Fruit fly (Drosophila melanogaster) whole organism, embryonic: Measurements from ENCODE around the gene nudC.
A peak's percentile ranks its signal among the peaks of the same experiment; 100 is the strongest.

Experiments used
- Ada2b ChIP-seq: fragments of 200-800 bp; sonication (Bioruptor generic); IDR thresholded peaks from 2 replicates; pipeline ENCODE4 v1.3.6; 2022; ENCODE audit warnings: missing biosample characterization, missing genetic modification characterization
- Blimp-1 ChIP-seq: fragments of 200-800 bp; sonication (Bioruptor generic); optimal IDR thresholded peaks from 3 replicates; lab custom pipeline; 2018; ENCODE audit warnings: missing biosample characterization, missing genetic modification characterization, mild to moderate bottlenecking, moderate library complexity, missing genetic modification reagents
- CG10267 ChIP-seq: fragments of 200-800 bp; sonication (Bioruptor generic); optimal IDR thresholded peaks from 2 replicates; lab custom pipeline; 2018; ENCODE audit warnings: missing biosample characterization, mild to moderate bottlenecking, missing genetic modification characterization, moderate library complexity
- CG11504 ChIP-seq: fragments of 200-800 bp; sonication (Bioruptor generic); optimal IDR thresholded peaks from 3 replicates; lab custom pipeline; 2019; ENCODE audit warnings: missing biosample characterization, mild to moderate bottlenecking, missing genetic modification characterization, moderate library complexity
- CG11695 ChIP-seq: fragments of 200-800 bp; sonication (Bioruptor generic); IDR thresholded peaks from 3 replicates; pipeline ENCODE4 v1.3.6; 2022; ENCODE audit warnings: missing biosample characterization, missing genetic modification characterization
- CG12659 ChIP-seq: fragments of 200-800 bp; sonication (Bioruptor generic); optimal IDR thresholded peaks from 3 replicates; lab custom pipeline; 2017; ENCODE audit warnings: mild to moderate bottlenecking, missing biosample characterization, missing genetic modification reagents, missing genetic modification characterization
- CG12942 ChIP-seq: fragments of 200-800 bp; sonication (Bioruptor generic); optimal IDR thresholded peaks from 3 replicates; lab custom pipeline; 2016; ENCODE audit warnings: missing biosample characterization, missing genetic modification characterization
- CG14441 ChIP-seq: fragments of 200-800 bp; sonication (Bioruptor generic); IDR thresholded peaks from 2 replicates; pipeline ENCODE4 v1.3.6; 2022; ENCODE audit warnings: missing biosample characterization, missing genetic modification characterization
- CG15011 ChIP-seq: fragments of 200-800 bp; sonication (Bioruptor generic); optimal IDR thresholded peaks from 3 replicates; lab custom pipeline; 2018; ENCODE audit warnings: missing biosample characterization, mild to moderate bottlenecking, missing genetic modification characterization
- CG16813 ChIP-seq: fragments of 200-800 bp; sonication (Bioruptor generic); IDR thresholded peaks from 3 replicates; pipeline ENCODE4 v1.3.6; 2022; ENCODE audit warnings: missing biosample characterization, missing genetic modification characterization; ENCODE audit not compliant: partially characterized antibody
- CG17829 ChIP-seq: fragments of 200-800 bp; optimal IDR thresholded peaks from 2 replicates; lab custom pipeline; 2019; ENCODE audit warnings: missing biosample characterization, mild to moderate bottlenecking, missing genetic modification characterization, moderate library complexity
- CG31441 ChIP-seq: fragments of 200-800 bp; sonication (Bioruptor generic); IDR thresholded peaks from 2 replicates; pipeline ENCODE4 v1.3.6; 2022; ENCODE audit warnings: missing biosample characterization, missing genetic modification characterization
- CG4360 ChIP-seq: fragments of 200-800 bp; sonication (Bioruptor generic); IDR thresholded peaks from 2 replicates; pipeline ENCODE4 v1.3.6; 2022; ENCODE audit warnings: missing biosample characterization, missing genetic modification characterization
- CG4707 ChIP-seq: fragments of 200-800 bp; sonication (Bioruptor generic); optimal IDR thresholded peaks from 2 replicates; lab custom pipeline; 2018; ENCODE audit warnings: missing biosample characterization, mild to moderate bottlenecking, missing genetic modification characterization, moderate library complexity
- CG5245 ChIP-seq: fragments of 200-800 bp; sonication (Bioruptor generic); optimal IDR thresholded peaks from 3 replicates; lab custom pipeline; 2016; ENCODE audit warnings: missing biosample characterization, missing genetic modification characterization
- CG6689 ChIP-seq: fragments of 200-800 bp; sonication (Bioruptor generic); IDR thresholded peaks from 2 replicates; pipeline ENCODE4 v1.3.6; 2022; ENCODE audit warnings: missing biosample characterization, missing genetic modification characterization
- CG7556 ChIP-seq: fragments of 200-800 bp; sonication (Bioruptor generic); optimal IDR thresholded peaks from 2 replicates; lab custom pipeline; 2017; ENCODE audit warnings: missing biosample characterization, mild to moderate bottlenecking, missing genetic modification characterization
- CG8359 ChIP-seq: fragments of 200-800 bp; sonication (Bioruptor generic); optimal IDR thresholded peaks from 2 replicates; lab custom pipeline; 2017; ENCODE audit warnings: missing biosample characterization, mild to moderate bottlenecking, missing genetic modification characterization, borderline replicate concordance
- CG8924 ChIP-seq: fragments of 200-800 bp; optimal IDR thresholded peaks from 3 replicates; lab custom pipeline; 2019; ENCODE audit warnings: missing biosample characterization, mild to moderate bottlenecking, missing genetic modification characterization, moderate library complexity
- CoRest ChIP-seq: fragments of 200-800 bp; sonication (Bioruptor generic); optimal IDR thresholded peaks from 3 replicates; lab custom pipeline; 2018; ENCODE audit warnings: missing biosample characterization, mild to moderate bottlenecking, missing genetic modification characterization, moderate library complexity
- Deaf1 ChIP-seq: fragments of 200-800 bp; optimal IDR thresholded peaks from 3 replicates; lab custom pipeline; 2019; ENCODE audit warnings: missing biosample characterization, mild to moderate bottlenecking, missing genetic modification characterization, moderate library complexity
- Dek ChIP-seq: fragments of 200-800 bp; sonication (Bioruptor generic); optimal IDR thresholded peaks from 3 replicates; lab custom pipeline; 2019; ENCODE audit warnings: missing biosample characterization, mild to moderate bottlenecking, missing genetic modification characterization, moderate library complexity
- Dfd ChIP-seq, 2 experiments: fragments of >200 bp; optimal IDR thresholded peaks; 2 replicates each; lab custom pipeline; 2017; ENCODE audit warnings: missing biosample characterization in 2 of 2, missing genetic modification characterization in 2 of 2
- Dip3 ChIP-seq: fragments of 200-800 bp; sonication (Bioruptor generic); optimal IDR thresholded peaks from 3 replicates; lab custom pipeline; 2016; ENCODE audit warnings: missing biosample characterization, missing genetic modification characterization
- Fer1 ChIP-seq: fragments of 200-800 bp; sonication (Bioruptor generic); optimal IDR thresholded peaks from 2 replicates; lab custom pipeline; 2017; ENCODE audit warnings: missing biosample characterization, mild to moderate bottlenecking, missing genetic modification characterization
- Fer2 ChIP-seq: fragments of 200-800 bp; sonication (Bioruptor generic); optimal IDR thresholded peaks from 2 replicates; lab custom pipeline; 2018; ENCODE audit warnings: missing biosample characterization, mild to moderate bottlenecking, missing genetic modification characterization, moderate library complexity
- Fer3 ChIP-seq: fragments of 200-800 bp; sonication (Bioruptor generic); optimal IDR thresholded peaks from 2 replicates; lab custom pipeline; 2018; ENCODE audit warnings: missing biosample characterization, mild to moderate bottlenecking, missing genetic modification characterization, moderate library complexity
- HLH3B ChIP-seq: fragments of 200-800 bp; sonication (Bioruptor generic); IDR thresholded peaks from 2 replicates; pipeline ENCODE4 v1.3.6; 2022; ENCODE audit warnings: missing biosample characterization, missing genetic modification characterization
- HmgZ ChIP-seq: fragments of 200-800 bp; sonication (Bioruptor generic); optimal IDR thresholded peaks from 2 replicates; lab custom pipeline; 2018; ENCODE audit warnings: missing biosample characterization, mild to moderate bottlenecking, missing genetic modification characterization
- Med ChIP-seq: fragments of 200-800 bp; sonication (Bioruptor generic); peaks from one replicate; lab custom pipeline; 2016; ENCODE audit warnings: missing biosample characterization, missing genetic modification characterization, mild to moderate bottlenecking, inconsistent platforms, moderate library complexity
- Oli ChIP-seq: fragments of 200-800 bp; sonication (Bioruptor generic); optimal IDR thresholded peaks from 2 replicates; lab custom pipeline; 2018; ENCODE audit warnings: missing biosample characterization, mild to moderate bottlenecking, missing genetic modification characterization, moderate library complexity
- Scr ChIP-seq: fragments of 200-800 bp; sonication (Bioruptor generic); IDR thresholded peaks from 2 replicates; pipeline ENCODE4 v1.3.6; 2022; ENCODE audit warnings: missing biosample characterization, missing genetic modification characterization; ENCODE audit not compliant: partially characterized antibody
- Ssrp ChIP-seq: fragments of 200-800 bp; sonication (Bioruptor generic); optimal IDR thresholded peaks from 2 replicates; lab custom pipeline; 2018; ENCODE audit warnings: missing biosample characterization, mild to moderate bottlenecking, missing genetic modification characterization, moderate library complexity
- YL-1 ChIP-seq: fragments of 200-800 bp; sonication (Bioruptor generic); optimal IDR thresholded peaks from 3 replicates; lab custom pipeline; 2017; ENCODE audit warnings: missing biosample characterization, mild to moderate bottlenecking, missing genetic modification characterization
- bowl ChIP-seq: fragments of 200-800 bp; sonication (Bioruptor generic); IDR thresholded peaks from 2 replicates; pipeline ENCODE4 v1.3.6; 2022; ENCODE audit warnings: missing biosample characterization, missing genetic modification characterization
- cg ChIP-seq: fragments of 200-800 bp; sonication (Bioruptor generic); optimal IDR thresholded peaks from 3 replicates; lab custom pipeline; 2019; ENCODE audit warnings: missing biosample characterization, mild to moderate bottlenecking, missing genetic modification characterization, moderate library complexity
- chinmo ChIP-seq: fragments of 200-800 bp; sonication (Bioruptor generic); IDR thresholded peaks from 4 replicates; pipeline ENCODE4 v1.3.6; 2022; ENCODE audit warnings: missing biosample characterization, missing genetic modification characterization; ENCODE audit not compliant: partially characterized antibody
- nmo ChIP-seq: fragments of 200-800 bp; sonication (Bioruptor generic); optimal IDR thresholded peaks from 2 replicates; lab custom pipeline; 2018; ENCODE audit warnings: missing biosample characterization, mild to moderate bottlenecking, missing genetic modification characterization, moderate library complexity
- otp ChIP-seq: fragments of 200-800 bp; sonication (Bioruptor generic); IDR thresholded peaks from 3 replicates; pipeline ENCODE4, ENCODE4 v1.3.6; 2022; ENCODE audit warnings: missing biosample characterization, missing genetic modification characterization
- sens ChIP-seq: fragments of 200-800 bp; sonication (Bioruptor generic); peaks from one replicate; lab custom pipeline; 2016; ENCODE audit warnings: missing biosample characterization, missing genetic modification characterization
- toy ChIP-seq: fragments of 200-800 bp; sonication (Bioruptor generic); IDR thresholded peaks from 2 replicates; pipeline ENCODE4 v1.3.6; 2022; ENCODE audit warnings: missing biosample characterization, missing genetic modification characterization
- zen2 ChIP-seq: fragments of 200-800 bp; sonication (Bioruptor generic); IDR thresholded peaks from 3 replicates; pipeline ENCODE4 v1.3.6; 2022; ENCODE audit warnings: missing biosample characterization, missing genetic modification characterization; ENCODE audit not compliant: partially characterized antibody

nudC gene

DNA sequence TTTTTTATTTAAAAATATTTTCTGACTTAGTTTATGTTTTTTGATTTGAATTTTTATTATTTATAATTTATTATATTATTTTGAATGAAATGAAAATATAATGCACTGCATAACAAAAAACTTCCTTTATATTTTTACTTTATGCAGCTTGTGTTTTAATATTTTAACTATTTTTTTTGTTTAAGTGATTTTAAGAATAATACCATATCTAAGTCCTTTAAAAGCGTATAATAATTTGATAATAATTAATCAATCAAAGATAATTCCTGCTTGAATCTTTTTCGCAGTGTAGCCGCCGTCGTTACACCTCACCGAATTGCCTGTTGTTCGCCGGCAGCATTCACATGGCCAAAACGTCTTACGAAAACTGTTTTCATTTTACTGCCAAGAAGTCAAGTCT is 20.4 kb downstream of the nudC start (continued):
- TF ChIP-seq CG8359 (GFP tag; lab: Kevin White, UChicago) (no peak), CG12942 (GFP tag; lab: Kevin White, UChicago) (no peak), CG8924 (tag; lab: Kevin White, UChicago) (peak; percentile 29), CG6689 (peak; percentile 29; the same call in 1 of the 2 replicates), CG12659 (peak; percentile 8), CG11504 (tag; lab: Kevin White, UChicago) (peak; percentile 73), Dek (tag; lab: Kevin White, UChicago) (no peak), CG11695 (peak; percentile 32; the same call in 1 of the 3 replicates), nmo (peak; percentile 45), CoRest (tag; lab: Kevin White, UChicago) (peak; percentile 66), CG15011 (GFP tag; lab: Kevin White, UChicago) (no peak), Fer3 (no peak), CG5245 (GFP tag; lab: Kevin White, UChicago) (no peak), CG14441 (GFP tag; lab: Robert Waterston, UW) (no peak), Scr (GFP tag; lab: Robert Waterston, UW) (no peak), Blimp-1 (GFP tag; lab: Kevin White, UChicago) (peak; percentile 23), Ssrp (peak; percentile 46), Dip3 (GFP tag; lab: Kevin White, UChicago) (no peak), Oli (tag; lab: Kevin White, UChicago) (peak; percentile 7), sens (GFP tag; lab: Kevin White, UChicago) (no peak), CG17829 (tag; lab: Kevin White, UChicago) (peak; percentile 19), Ada2b (GFP tag; lab: Robert Waterston, UW) (peak; percentile 21; the same call in 1 of the 2 replicates), HmgZ (tag; lab: Kevin White, UChicago) (no peak), Fer1 (GFP tag; lab: Kevin White, UChicago) (peak; percentile 1), CG31441 (GFP tag; lab: Robert Waterston, UW) (peak; percentile 38), zen2 (no peak), Fer2 (tag; lab: Kevin White, UChicago) (no peak), CG7556 (peak; percentile 47), CG10267 (tag; lab: Kevin White, UChicago) (peak; percentile 20)

DNA sequence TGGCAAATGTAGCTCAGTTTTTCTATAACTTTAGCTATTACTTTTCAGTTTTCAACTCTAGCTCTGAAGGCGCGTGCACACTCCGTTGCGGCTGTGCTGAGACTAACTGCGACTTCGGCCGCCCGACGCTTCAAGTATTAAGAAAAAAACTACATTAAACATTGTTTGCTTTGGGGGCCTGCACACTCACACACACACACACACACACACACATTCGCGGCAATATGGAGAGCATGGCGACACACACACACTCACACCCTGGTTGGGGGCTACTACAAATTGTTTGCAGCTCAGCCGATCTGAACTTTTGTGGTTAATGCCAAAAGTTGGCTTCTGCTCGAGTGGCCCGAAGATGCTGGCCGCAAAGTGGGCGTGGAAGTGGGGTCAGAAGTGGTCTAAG is 24.2 kb downstream of the nudC start, which contains the start of gene CG13024:
TSS of gene CG13024 (minus strand) at position 108 of the 400 bp plus-strand sequence.
- TF ChIP-seq YL-1 (no peak), Deaf1 (tag; lab: Kevin White, UChicago) (peak; percentile 41), CG4360 (no peak), Dfd (GFP tag; optimal IDR thresholded peaks at IDR 0.05; lab: Kevin White, UChicago) (peak in 1 of 2 experiments; percentile 8), toy (GFP tag; lab: Robert Waterston, UW) (no peak), CG16813 (no peak), bowl (0 out of 2 replicates have a peak, but pooled peaks have one; percentile 5), chinmo (GFP tag; lab: Robert Waterston, UW) (peak; percentile 80; the same call in 2 of the 4 replicates), CG4707 (GFP tag; lab: Kevin White, UChicago) (no peak), otp (peak; percentile 28; the same call in 1 of the 3 replicates), cg (GFP tag; lab: Kevin White, UChicago) (peak; percentile 43), HLH3B (GFP tag; lab: Robert Waterston, UW) (0 out of 2 replicates have a peak, but pooled peaks have one; percentile 5), Med (peak; percentile 53)
